Fruit fly (Drosophila melanogaster): ENCODE data around the gene CG18088.

CG18088 gene

dm6 chr2L:8958046-8958497, 9.3 kb upstream of the CG18088 start (continued):
- TF ChIP-seq lilli (GFP tag; optimal IDR thresholded peaks at IDR 0.05) (peak; percentile 95), corto (GFP tag; optimal IDR thresholded peaks at IDR 0.05) (no peak), CG7357 (GFP tag; IDR thresholded peaks at IDR 0.05) (peak; percentile 93), ken (GFP tag; IDR thresholded peaks at IDR 0.05) (peak; percentile 97), CG3163 (GFP tag; optimal IDR thresholded peaks at IDR 0.05) (peak; percentile 99), CG6813 (GFP tag; optimal IDR thresholded peaks at IDR 0.05) (peak; percentile 87), sug (tag; optimal IDR thresholded peaks at IDR 0.05) (peak; percentile 72), ttk (GFP tag; IDR thresholded peaks at IDR 0.05) (peak; percentile 97), CG14441 (GFP tag; IDR thresholded peaks at IDR 0.05) (peak; percentile 97), CG10209 (GFP tag; optimal IDR thresholded peaks at IDR 0.05) (peak; percentile 95), Spps (tag; optimal IDR thresholded peaks at IDR 0.05) (peak; percentile 92), gt (GFP tag; IDR thresholded peaks at IDR 0.05) (peak; percentile 87), CG17829 (tag; optimal IDR thresholded peaks at IDR 0.05) (peak; percentile 96), NK7.1 (GFP tag; optimal IDR thresholded peaks at IDR 0.05) (peak; percentile 87), zen (tag; optimal IDR thresholded peaks at IDR 0.05) (peak; percentile 93), ftz-f1 (GFP tag; optimal IDR thresholded peaks at IDR 0.05) (peak; percentile 59), HmgD (GFP tag; optimal IDR thresholded peaks at IDR 0.05) (peak; percentile 83), Sox102F (GFP tag; optimal IDR thresholded peaks at IDR 0.05) (peak; percentile 99), Fer2 (tag; optimal IDR thresholded peaks at IDR 0.05) (peak; percentile 68), CG17802 (tag; optimal IDR thresholded peaks at IDR 0.05) (peak; percentile 72), CoRest (tag; optimal IDR thresholded peaks at IDR 0.05) (peak; percentile 93), Nf-YB (GFP tag; optimal IDR thresholded peaks at IDR 0.05) (peak; percentile 79), Sox100B (GFP tag; optimal IDR thresholded peaks at IDR 0.05) (peak; percentile 88), slbo (GFP tag; IDR thresholded peaks at IDR 0.05) (peak; percentile 98), Dref (GFP tag; IDR thresholded peaks at IDR 0.05) (no peak), CG1024 (GFP tag; IDR thresholded peaks at IDR 0.05) (peak; percentile 94), grau (tag; optimal IDR thresholded peaks at IDR 0.05) (peak; percentile 92), tgo (GFP tag; IDR thresholded peaks at IDR 0.05) (peak; percentile 98), CG3065 (GFP tag; optimal IDR thresholded peaks at IDR 0.05) (peak; percentile 85), CG15601 (tag; optimal IDR thresholded peaks at IDR 0.05) (peak; percentile 97), crp (GFP tag; optimal IDR thresholded peaks at IDR 0.05) (peak in 1 of 2 experiments; percentile 65), Side (GFP tag; optimal IDR thresholded peaks at IDR 0.05) (peak; percentile 96), Dfd (GFP tag; optimal IDR thresholded peaks at IDR 0.05) (no peak), CG9876 (GFP tag; optimal IDR thresholded peaks at IDR 0.05) (peak; percentile 80), Lim3 (GFP tag; IDR thresholded peaks at IDR 0.05) (peak; percentile 88; the same call in 1 of the 2 replicates), CHES-1-like (GFP tag; optimal IDR thresholded peaks at IDR 0.05) (peak; percentile 89), E2f2 (GFP tag; IDR thresholded peaks at IDR 0.05) (peak; percentile 98), tna (GFP tag; IDR thresholded peaks at IDR 0.05; ENCODE audit: partially characterized antibody) (no peak; the same call in 1 of the 2 replicates), Doc2 (GFP tag; IDR thresholded peaks at IDR 0.05) (peak; percentile 85), Eip74EF (GFP tag; optimal IDR thresholded peaks at IDR 0.05) (peak in 1 of 2 experiments; percentile 91), CG30020 (tag; optimal IDR thresholded peaks at IDR 0.05) (peak; percentile 67), CG17186 (GFP tag; optimal IDR thresholded peaks at IDR 0.05) (peak; percentile 23), fd102C (GFP tag; optimal IDR thresholded peaks at IDR 0.05) (peak; percentile 93), ash1 (GFP tag; optimal IDR thresholded peaks at IDR 0.05) (peak; percentile 51), cato (GFP tag; optimal IDR thresholded peaks at IDR 0.05; ENCODE audit: borderline replicate concordance) (peak; percentile 87), CG6791 (GFP tag; IDR thresholded peaks at IDR 0.05; ENCODE audit: partially characterized antibody) (no peak; the same call in 2 of the 3 replicates), CG8944 (GFP tag; optimal IDR thresholded peaks at IDR 0.05) (peak; percentile 83), Gsc (GFP tag; IDR thresholded peaks at IDR 0.05) (no peak), CG17912 (GFP tag; optimal IDR thresholded peaks at IDR 0.05) (peak; percentile 95), Elba2 (GFP tag; optimal IDR thresholded peaks at IDR 0.05) (peak; percentile 58)

Data from whole organism, embryonic.